Worm (Caenorhabditis elegans): Measurements from ENCODE around the gene R10E4.1.

DNA sequence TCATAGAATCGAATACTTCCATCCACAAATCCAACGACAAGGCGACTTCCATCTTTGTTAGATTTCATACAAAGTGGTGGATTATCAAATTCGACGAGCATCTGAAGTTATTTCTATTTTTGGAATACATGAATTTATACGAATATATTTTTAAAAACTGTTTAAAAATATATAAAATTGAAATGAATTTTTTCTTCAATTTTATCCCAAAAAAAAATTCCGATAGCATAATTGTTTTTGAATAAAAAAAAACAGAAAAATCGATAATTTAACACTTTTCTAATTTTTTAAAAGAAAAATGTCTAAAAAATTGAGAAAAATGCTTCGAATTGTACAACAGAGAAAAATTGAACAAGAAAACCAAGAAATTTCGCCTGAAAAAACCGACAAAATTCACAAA is 22.0 kb upstream of the R10E4.1 start, which contains the start of gene Y44F5A.1:
- no peak for TF ChIP-seq flt-1 (GFP tag; IDR thresholded peaks at IDR 0.05)
- no peak for TF ChIP-seq ztf-23 (GFP tag; IDR thresholded peaks at IDR 0.05)
- TF ChIP-seq klf-2 (GFP tag; conservative IDR thresholded peaks at IDR 0.05) = no peak

Measured in whole organism, midembryonic.